2 worm cellular contexts compared by ENCODE assay signal in the genomic region with DNA sequence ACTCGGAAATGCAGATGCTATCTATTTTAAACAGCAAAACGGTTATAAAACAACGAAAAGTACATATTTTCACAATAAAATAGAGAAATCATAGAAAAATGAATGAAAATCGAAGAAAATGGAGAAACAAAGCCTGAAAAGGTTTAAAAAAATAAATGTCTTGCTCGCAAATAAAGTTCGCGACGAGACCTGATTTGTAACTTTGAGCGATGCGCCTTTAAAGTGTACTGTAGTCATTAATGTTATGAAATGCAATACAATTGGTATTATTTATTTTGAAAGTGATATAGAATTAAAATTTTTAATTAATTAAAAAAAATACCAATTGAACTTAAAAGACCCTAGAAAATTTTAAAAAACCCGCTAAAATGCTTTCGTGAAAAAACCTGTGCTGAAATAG.
TF ChIP-seq lines count a peak whose summit lies in the region.

No protein-coding gene starts in this region.

TF ChIP-seq in whole organism, L4 larva, 104 proteins besides CTCF, POLR2A, EP300 and RAD21:
- peak; percentile 2 for TF ChIP-seq aha-1 (tag; lab: Kevin White, UChicago)
- TF ChIP-seq Y75B8A.6 (GFP tag; IDR thresholded peaks at IDR 0.05; lab: Robert Waterston, UW): no peak
- no peak for TF ChIP-seq daf-8 (GFP tag; IDR thresholded peaks at IDR 0.05; lab: Robert Waterston, UW)
- no peak for TF ChIP-seq nhr-11 (tag; optimal IDR thresholded peaks at IDR 0.05; lab: Kevin White, UChicago)
- no peak for TF ChIP-seq saeg-2 (GFP tag; IDR thresholded peaks at IDR 0.05; lab: Robert Waterston, UW)
- TF ChIP-seq vab-7 (GFP tag; IDR thresholded peaks at IDR 0.05; lab: Robert Waterston, UW): no peak
- no peak for TF ChIP-seq nhr-6 (tag; optimal IDR thresholded peaks at IDR 0.05; lab: Kevin White, UChicago)
- no peak for TF ChIP-seq snpc-1.2 (GFP tag; IDR thresholded peaks at IDR 0.05; lab: Robert Waterston, UW)

TF ChIP-seq in whole organism, young adult, 124 proteins besides CTCF, POLR2A, EP300 and RAD21:
- TF ChIP-seq madf-8 (GFP tag; conservative IDR thresholded peaks at IDR 0.05; lab: Robert Waterston, UW) (peak; percentile 41; the same call in 1 of the 2 replicates), him-1 (tag; optimal IDR thresholded peaks at IDR 0.05; lab: Kevin White, UChicago) (no peak), madf-6 (GFP tag; IDR thresholded peaks at IDR 0.05; lab: Robert Waterston, UW) (peak; percentile 70), cebp-2 (GFP tag; IDR thresholded peaks at IDR 0.05; lab: Robert Waterston, UW) (no peak), F49E8.2 (tag; optimal IDR thresholded peaks at IDR 0.05; lab: Kevin White, UChicago; ENCODE audit: insufficient read depth) (no peak), hlh-26 (GFP tag; conservative IDR thresholded peaks at IDR 0.05; lab: Robert Waterston, UW) (no peak), lsl-1 (GFP tag; optimal IDR thresholded peaks at IDR 0.05; lab: Kevin White, UChicago) (peak; percentile 81), xnd-1 (tag; optimal IDR thresholded peaks at IDR 0.05; lab: Kevin White, UChicago) (peak; percentile 59), F33H1.4 (GFP tag; IDR thresholded peaks at IDR 0.05; lab: Robert Waterston, UW) (peak; percentile 77)
